Fruit fly (Drosophila melanogaster): ENCODE measurements around the gene Prosbeta4.

Gene Prosbeta4

dm6 chr2L:16683958-16684877 is 47.7 kb downstream of the Prosbeta4 start, which contains the start of gene CG31807 (continued):
- TF ChIP-seq Side (GFP tag; optimal IDR thresholded peaks at IDR 0.05) (peak; percentile 47), Hey (tag; optimal IDR thresholded peaks at IDR 0.05) (no peak), CG7963 (GFP tag; IDR thresholded peaks at IDR 0.05; ENCODE audit: partially characterized antibody) (no peak), CG32767 (GFP tag; IDR thresholded peaks at IDR 0.05) (no peak), CG2889 (GFP tag; IDR thresholded peaks at IDR 0.05) (no peak), en (GFP tag; optimal IDR thresholded peaks at IDR 0.05) (no peak), CG14710 (tag; optimal IDR thresholded peaks at IDR 0.05) (peak; percentile 41), vvl (GFP tag; IDR thresholded peaks at IDR 0.05) (peak; percentile 64), dysf (GFP tag; IDR thresholded peaks at IDR 0.05) (peak; percentile 60; the same call in 1 of the 3 replicates), ab (GFP tag; optimal IDR thresholded peaks at IDR 0.05) (no peak), peb (GFP tag; IDR thresholded peaks at IDR 0.05) (no peak), Oaz (GFP tag; IDR thresholded peaks at IDR 0.05) (no peak), CG9932 (GFP tag; IDR thresholded peaks at IDR 0.05) (0 out of 2 replicates have a peak, but pooled peaks have one; percentile 25), z (GFP tag; IDR thresholded peaks at IDR 0.05) (no peak), CG2202 (tag; optimal IDR thresholded peaks at IDR 0.05) (peak; percentile 52), Deaf1 (tag; optimal IDR thresholded peaks at IDR 0.05) (peak; percentile 7), CG10366 (GFP tag; IDR thresholded peaks at IDR 0.05) (peak; percentile 15; the same call in 1 of the 2 replicates), Scr (GFP tag; IDR thresholded peaks at IDR 0.05; ENCODE audit: partially characterized antibody) (no peak), twi (tag; optimal IDR thresholded peaks at IDR 0.05) (peak; percentile 51), CG11695 (GFP tag; IDR thresholded peaks at IDR 0.05) (peak; percentile 28; the same call in 1 of the 3 replicates), Abd-B (GFP tag; optimal IDR thresholded peaks at IDR 0.05) (no peak), Max (GFP tag; optimal IDR thresholded peaks at IDR 0.05) (peak; percentile 14), CG4820 (GFP tag; optimal IDR thresholded peaks at IDR 0.05) (peak; percentile 48), odd (GFP tag; optimal IDR thresholded peaks at IDR 0.05) (peak; percentile 76), lov (optimal IDR thresholded peaks at IDR 0.05) (no peak), lov (GFP tag; IDR thresholded peaks at IDR 0.05) (0 out of 3 replicates have a peak, but pooled peaks have one; percentile 30), CG2129 (GFP tag; IDR thresholded peaks at IDR 0.05; ENCODE audit: partially characterized antibody) (no peak), Nf-YC (tag; optimal IDR thresholded peaks at IDR 0.05) (peak; percentile 47), dimm (GFP tag; IDR thresholded peaks at IDR 0.05) (no peak; the same call in 1 of the 2 replicates), CG1529 (GFP tag; optimal IDR thresholded peaks at IDR 0.05) (peak; percentile 69), emc (GFP tag; optimal IDR thresholded peaks at IDR 0.05) (no peak), CG18262 (tag; optimal IDR thresholded peaks at IDR 0.05) (peak; percentile 75), Hmr (GFP tag; optimal IDR thresholded peaks at IDR 0.05) (peak; percentile 82), CG30431 (GFP tag; optimal IDR thresholded peaks at IDR 0.05) (peak; percentile 36), Rx (GFP tag; IDR thresholded peaks at IDR 0.05) (no peak), CG1647 (GFP tag; optimal IDR thresholded peaks at IDR 0.05) (peak; percentile 30), amos (GFP tag; IDR thresholded peaks at IDR 0.05; ENCODE audit: partially characterized antibody) (no peak), CG1832 (GFP tag; optimal IDR thresholded peaks at IDR 0.05) (no peak), gfzf (GFP tag; optimal IDR thresholded peaks at IDR 0.05) (no peak), D (optimal IDR thresholded peaks at IDR 0.05) (no peak), D (GFP tag; optimal IDR thresholded peaks at IDR 0.05) (peak; percentile 16), CG1233 (GFP tag; optimal IDR thresholded peaks at IDR 0.05) (peak; percentile 57), CG7928 (GFP tag; optimal IDR thresholded peaks at IDR 0.05) (no peak), E2f1 (GFP tag; IDR thresholded peaks at IDR 0.05) (no peak), HLH54F (GFP tag; optimal IDR thresholded peaks at IDR 0.05) (peak; percentile 52), Dip3 (GFP tag; optimal IDR thresholded peaks at IDR 0.05) (peak; percentile 44), da (GFP tag; optimal IDR thresholded peaks at IDR 0.05) (no peak), cato (GFP tag; optimal IDR thresholded peaks at IDR 0.05; ENCODE audit: borderline replicate concordance) (no peak), Hr78 (GFP tag; optimal IDR thresholded peaks at IDR 0.05) (peak in 1 of 2 experiments; percentile 4)

Measured in whole organism, embryonic.